Worm (Caenorhabditis elegans) whole organism, L1 larva: ENCODE measurements around the gene lsm-8.

Experiments
- C04F5.9 ChIP-seq: sonication (generic microtip); optimal IDR thresholded peaks from 2 replicates; lab custom pipeline; 2016; ENCODE audit warnings: missing genetic modification characterization, missing compliant biosample characterization
- C16A3.4 ChIP-seq: fragments of 150-350 bp; optimal IDR thresholded peaks from 2 replicates; lab custom pipeline; 2014; ENCODE audit warnings: missing biosample characterization, missing genetic modification characterization
- C34B4.2 ChIP-seq: sonication (generic microtip); optimal IDR thresholded peaks from 2 replicates; lab custom pipeline; 2017; ENCODE audit warnings: mild to moderate bottlenecking, missing genetic modification characterization, missing compliant biosample characterization
- Y116A8C.19 ChIP-seq: sonication (generic microtip); optimal IDR thresholded peaks from 2 replicates; lab custom pipeline; 2016; ENCODE audit warnings: missing compliant biosample characterization, missing genetic modification characterization, borderline replicate concordance
- aha-1 ChIP-seq: fragments of 150-350 bp; optimal IDR thresholded peaks from 2 replicates; lab custom pipeline; 2014; ENCODE audit warnings: missing biosample characterization, missing genetic modification characterization
- aly-2 ChIP-seq: fragments of 150-350 bp; optimal IDR thresholded peaks from 2 replicates; lab custom pipeline; 2014; ENCODE audit warnings: missing biosample characterization, missing genetic modification characterization
- ama-1 ChIP-seq: fragments of 150-350 bp; optimal IDR thresholded peaks from 2 replicates; lab custom pipeline; 2014
- blmp-1 ChIP-seq: fragments of 150-350 bp; optimal IDR thresholded peaks from 2 replicates; lab custom pipeline; 2014; ENCODE audit warnings: missing biosample characterization, missing genetic modification characterization
- ceh-63 ChIP-seq: fragments of 200-800 bp; sonication (Bioruptor generic); optimal IDR thresholded peaks from 2 replicates; lab custom pipeline; 2018; ENCODE audit warnings: mild to moderate bottlenecking, missing genetic modification characterization, missing compliant biosample characterization
- ceh-8 ChIP-seq: fragments of 200-800 bp; sonication (Bioruptor generic); optimal IDR thresholded peaks from 2 replicates; lab custom pipeline; 2018; ENCODE audit warnings: mild to moderate bottlenecking, missing genetic modification characterization, moderate library complexity, missing compliant biosample characterization
- ceh-82 ChIP-seq, 3 experiments: fragments of 150-350 bp in 1 of 3; sonication (generic microtip) in 2 of 3; optimal IDR thresholded peaks; 2 replicates each; lab custom pipeline; 2014 to 2017; ENCODE audit warnings: missing biosample characterization in 3 of 3, missing genetic modification characterization in 3 of 3
- ceh-90 ChIP-seq: sonication (generic microtip); optimal IDR thresholded peaks from 2 replicates; lab custom pipeline; 2016; ENCODE audit warnings: missing genetic modification characterization, missing compliant biosample characterization
- egl-27 ChIP-seq, 2 experiments: fragments of 150-350 bp in 1 of 2; sonication (generic microtip); optimal IDR thresholded peaks; 3 replicates each; lab custom pipeline; 2017 to 2018; ENCODE audit warnings: missing biosample characterization in 2 of 2, missing genetic modification characterization in 2 of 2, missing genetic modification reagents in 2 of 2
- ets-5 ChIP-seq: fragments of 200-800 bp; sonication (Bioruptor generic); IDR thresholded peaks from 2 replicates; pipeline ENCODE4 v1.3.6; 2022; ENCODE audit warnings: missing genetic modification characterization, missing compliant biosample characterization
- fos-1 ChIP-seq: fragments of 150-350 bp; optimal IDR thresholded peaks from 2 replicates; lab custom pipeline; 2014; ENCODE audit warnings: missing biosample characterization, missing genetic modification characterization
- grh-1 ChIP-seq: fragments of 200-800 bp; sonication (Bioruptor generic); IDR thresholded peaks from 2 replicates; pipeline ENCODE4 v1.3.6; 2022; ENCODE audit warnings: missing genetic modification reagents, missing genetic modification characterization, missing compliant biosample characterization
- hlh-4 ChIP-seq: sonication (generic microtip); optimal IDR thresholded peaks from 2 replicates; lab custom pipeline; 2016; ENCODE audit warnings: mild to moderate bottlenecking, missing genetic modification characterization, missing compliant biosample characterization
- irx-1 ChIP-seq: sonication (generic microtip); optimal IDR thresholded peaks from 2 replicates; lab custom pipeline; 2016; ENCODE audit warnings: missing genetic modification characterization, missing compliant biosample characterization
- jun-1 ChIP-seq: fragments of 150-350 bp; optimal IDR thresholded peaks from 2 replicates; lab custom pipeline; 2014; ENCODE audit warnings: missing biosample characterization, missing genetic modification reagents, missing genetic modification characterization
- lin-35 ChIP-seq, 2 experiments: fragments of 150-350 bp; optimal IDR thresholded peaks; 2 replicates each; lab custom pipeline; 2014; ENCODE audit warnings: missing biosample characterization in 2 of 2, missing genetic modification characterization in 2 of 2, missing genetic modification reagents in 2 of 2
- mab-9 ChIP-seq: fragments of 200-800 bp; sonication (Bioruptor generic); IDR thresholded peaks from 2 replicates; pipeline ENCODE4 v1.3.6; 2022; ENCODE audit warnings: missing genetic modification reagents, missing genetic modification characterization, missing compliant biosample characterization
- mdl-1 ChIP-seq, 2 experiments: fragments of 150-350 bp; optimal IDR thresholded peaks; 2 replicates each; lab custom pipeline; 2014 to 2017; ENCODE audit warnings: missing biosample characterization in 2 of 2, missing genetic modification characterization in 2 of 2, inconsistent platforms in 1 of 2
- mef-2 ChIP-seq: fragments of 150-350 bp; optimal IDR thresholded peaks from 2 replicates; lab custom pipeline; 2014; ENCODE audit warnings: missing biosample characterization, missing genetic modification characterization
- nhr-237 ChIP-seq: fragments of 150-350 bp; optimal IDR thresholded peaks from 2 replicates; lab custom pipeline; 2014; ENCODE audit warnings: missing biosample characterization, missing genetic modification characterization
- nhr-28 ChIP-seq: fragments of 150-350 bp; optimal IDR thresholded peaks from 2 replicates; lab custom pipeline; 2014; ENCODE audit warnings: missing biosample characterization, missing genetic modification characterization
- nhr-47 ChIP-seq: sonication (generic microtip); optimal IDR thresholded peaks from 2 replicates; lab custom pipeline; 2016; ENCODE audit warnings: mild to moderate bottlenecking, missing genetic modification characterization, moderate library complexity, missing compliant biosample characterization
- nhr-71 ChIP-seq: sonication (generic microtip); optimal IDR thresholded peaks from 2 replicates; lab custom pipeline; 2016; ENCODE audit warnings: mild to moderate bottlenecking, missing genetic modification characterization, moderate library complexity, missing compliant biosample characterization
- nhr-77 ChIP-seq: fragments of 150-350 bp; optimal IDR thresholded peaks from 2 replicates; lab custom pipeline; 2014; ENCODE audit warnings: missing biosample characterization, missing genetic modification characterization
- nhr-84 ChIP-seq: sonication (generic microtip); optimal IDR thresholded peaks from 2 replicates; lab custom pipeline; 2017; ENCODE audit warnings: missing biosample characterization, missing genetic modification characterization
- nhr-85 ChIP-seq: sonication (generic microtip); peaks from one replicate; lab custom pipeline; 2016; ENCODE audit warnings: missing genetic modification characterization, inconsistent platforms, missing compliant biosample characterization
- nhr-90 ChIP-seq: sonication (generic microtip); optimal IDR thresholded peaks from 2 replicates; lab custom pipeline; 2016; ENCODE audit warnings: mild to moderate bottlenecking, missing genetic modification characterization, missing compliant biosample characterization; ENCODE audit not compliant: poor library complexity
- pqm-1 ChIP-seq: sonication (generic microtip); optimal IDR thresholded peaks from 3 replicates; lab custom pipeline; 2017; ENCODE audit warnings: missing biosample characterization, missing genetic modification characterization
- rnt-1 ChIP-seq: sonication (generic microtip); optimal IDR thresholded peaks from 2 replicates; lab custom pipeline; 2016; ENCODE audit warnings: mild to moderate bottlenecking, missing genetic modification characterization, moderate library complexity, missing compliant biosample characterization
- skn-1 ChIP-seq: fragments of 150-350 bp; optimal IDR thresholded peaks from 2 replicates; lab custom pipeline; 2014; ENCODE audit warnings: missing biosample characterization, missing genetic modification characterization
- snpc-4 ChIP-seq: fragments of 150-350 bp; optimal IDR thresholded peaks from 2 replicates; lab custom pipeline; 2014; ENCODE audit warnings: missing biosample characterization, missing genetic modification characterization
- snu-23 ChIP-seq: sonication (generic microtip); optimal IDR thresholded peaks from 2 replicates; lab custom pipeline; 2016; ENCODE audit warnings: missing genetic modification characterization, missing compliant biosample characterization
- swsn-7 ChIP-seq: sonication (generic microtip); optimal IDR thresholded peaks from 2 replicates; lab custom pipeline; 2016; ENCODE audit warnings: missing genetic modification characterization, missing compliant biosample characterization
- unc-30 ChIP-seq: sonication (generic microtip); optimal IDR thresholded peaks from 2 replicates; lab custom pipeline; 2017; ENCODE audit warnings: missing biosample characterization, missing genetic modification characterization
- unc-62 ChIP-seq: fragments of 150-350 bp; optimal IDR thresholded peaks from 2 replicates; lab custom pipeline; 2014; ENCODE audit warnings: missing biosample characterization, missing genetic modification reagents, missing genetic modification characterization
- unc-86 ChIP-seq: sonication (generic microtip); optimal IDR thresholded peaks from 2 replicates; lab custom pipeline; 2016; ENCODE audit warnings: missing genetic modification characterization, missing compliant biosample characterization
- unc-98 ChIP-seq: fragments of 200-800 bp; sonication (Bioruptor generic); IDR thresholded peaks from 2 replicates; pipeline ENCODE4 v1.3.6; 2022; ENCODE audit warnings: missing genetic modification characterization, missing compliant biosample characterization
- xbp-1 ChIP-seq: sonication (generic microtip); optimal IDR thresholded peaks from 2 replicates; lab custom pipeline; 2016; ENCODE audit warnings: missing genetic modification characterization, missing compliant biosample characterization
- zag-1 ChIP-seq: fragments of 150-350 bp; optimal IDR thresholded peaks from 2 replicates; lab custom pipeline; 2014; ENCODE audit warnings: missing biosample characterization, missing genetic modification characterization
- zip-4 ChIP-seq: fragments of 200-800 bp; sonication (Bioruptor generic); optimal IDR thresholded peaks from 2 replicates; lab custom pipeline; 2018; ENCODE audit warnings: mild to moderate bottlenecking, missing genetic modification characterization, moderate library complexity, missing compliant biosample characterization
- ztf-11 ChIP-seq, 2 experiments: sonication (generic microtip); optimal IDR thresholded peaks; 2 replicates each; lab custom pipeline; 2016 to 2017; ENCODE audit warnings: missing genetic modification characterization in 2 of 2, missing biosample characterization in 1 of 2, missing compliant biosample characterization in 1 of 2
- ztf-4 ChIP-seq: fragments of 150-350 bp; optimal IDR thresholded peaks from 2 replicates; lab custom pipeline; 2014; ENCODE audit warnings: missing biosample characterization, missing genetic modification characterization

The lsm-8 gene

ce11 chrIV:6321667-6322066, 4.7 kb upstream of the lsm-8 start, which contains the start of gene Y73B6BL.29 (continued):
- TF ChIP-seq skn-1 = peak; percentile 83
- TF ChIP-seq pqm-1 (tag; lab: Kevin White, UChicago) = no peak
- peak; percentile 98 for TF ChIP-seq nhr-71 (tag; lab: Kevin White, UChicago)
- TF ChIP-seq Y116A8C.19 = peak; percentile 97
- TF ChIP-seq ceh-90 = peak; percentile 100
- TF ChIP-seq jun-1 (tag; lab: Kevin White, UChicago) = peak; percentile 73
- TF ChIP-seq zag-1 (tag; lab: Kevin White, UChicago) = no peak
- peak; percentile 88 for TF ChIP-seq ceh-82 (tag; optimal IDR thresholded peaks at IDR 0.05; lab: Kevin White, UChicago)
- TF ChIP-seq irx-1 (tag; lab: Kevin White, UChicago) = peak; percentile 99
- TF ChIP-seq fos-1 (tag; lab: Kevin White, UChicago) = peak; percentile 88
- peak; percentile 93 for TF ChIP-seq mab-9 (GFP tag; lab: Robert Waterston, UW)
- TF ChIP-seq C16A3.4 (tag; lab: Kevin White, UChicago) = peak; percentile 83
- TF ChIP-seq nhr-237 (tag; lab: Kevin White, UChicago) = peak; percentile 19
- TF ChIP-seq nhr-77 (tag; lab: Kevin White, UChicago) = no peak
- TF ChIP-seq egl-27 (tag; optimal IDR thresholded peaks at IDR 0.05; lab: Kevin White, UChicago) = no peak
- TF ChIP-seq nhr-90 (tag; lab: Kevin White, UChicago) = peak; percentile 99
- TF ChIP-seq unc-62 (GFP tag; lab: Kevin White, UChicago) = no peak
- TF ChIP-seq ceh-63 (GFP tag; lab: Kevin White, UChicago) = peak; percentile 75
- TF ChIP-seq snpc-4 = peak; percentile 87
- TF ChIP-seq nhr-84 (tag; lab: Kevin White, UChicago) = no peak
- TF ChIP-seq swsn-7 (tag; lab: Kevin White, UChicago) = peak; percentile 95
- peak; percentile 72 for TF ChIP-seq ama-1 (lab: Kevin White, UChicago)
- peak in 1 of 2 experiments; percentile 98 for TF ChIP-seq ztf-11 (tag; optimal IDR thresholded peaks at IDR 0.05; lab: Kevin White, UChicago)
- peak; percentile 94 for TF ChIP-seq xbp-1 (tag; lab: Kevin White, UChicago)
- peak; percentile 16 for TF ChIP-seq mef-2 (tag; lab: Kevin White, UChicago)
- peak; percentile 90 for TF ChIP-seq unc-86 (tag; lab: Kevin White, UChicago)
- peak; percentile 97 for TF ChIP-seq nhr-47 (tag; lab: Kevin White, UChicago)
- peak; percentile 96 for TF ChIP-seq C04F5.9 (tag; lab: Kevin White, UChicago)
- TF ChIP-seq ceh-8 = peak; percentile 97
- no peak for TF ChIP-seq unc-30
- TF ChIP-seq aly-2 (tag; lab: Kevin White, UChicago) = peak; percentile 79
- TF ChIP-seq unc-98 (GFP tag; lab: Robert Waterston, UW) = peak; percentile 96
- peak; percentile 81 for TF ChIP-seq grh-1 (GFP tag; lab: Robert Waterston, UW)
- peak; percentile 85 for TF ChIP-seq zip-4
- TF ChIP-seq C34B4.2 (tag; lab: Kevin White, UChicago) = peak; percentile 72
- TF ChIP-seq aha-1 (tag; lab: Kevin White, UChicago) = peak; percentile 78
- TF ChIP-seq hlh-4 (tag; lab: Kevin White, UChicago) = peak; percentile 79
- peak in 1 of 2 experiments; percentile 82 for TF ChIP-seq mdl-1 (tag; optimal IDR thresholded peaks at IDR 0.05; lab: Kevin White, UChicago)
- TF ChIP-seq nhr-85 (tag; lab: Kevin White, UChicago) = peak; percentile 98
- TF ChIP-seq ztf-4 (tag; lab: Kevin White, UChicago) = peak; percentile 85
- peak; percentile 95 for TF ChIP-seq snu-23 (GFP tag; lab: Kevin White, UChicago)
- TF ChIP-seq lin-35 (GFP tag; optimal IDR thresholded peaks at IDR 0.05; lab: Kevin White, UChicago) = peak; percentile 99
- TF ChIP-seq ets-5 = no peak
- TF ChIP-seq nhr-28 (tag; lab: Kevin White, UChicago) = no peak
- TF ChIP-seq rnt-1 (tag; lab: Kevin White, UChicago) = peak; percentile 100
- TF ChIP-seq blmp-1 (tag; lab: Kevin White, UChicago) = peak; percentile 77
